Fruit fly (Drosophila melanogaster) whole organism, embryonic: Measurements from ENCODE around the gene CG1572.

Source experiments
- CG10431 ChIP-seq: fragments of 200-800 bp; sonication (Bioruptor generic); optimal IDR thresholded peaks from 3 replicates; lab custom pipeline; 2018; ENCODE audit warnings: missing biosample characterization, mild to moderate bottlenecking, missing genetic modification characterization
- CG15011 ChIP-seq: fragments of 200-800 bp; sonication (Bioruptor generic); optimal IDR thresholded peaks from 3 replicates; lab custom pipeline; 2018; ENCODE audit warnings: missing biosample characterization, mild to moderate bottlenecking, missing genetic modification characterization
- CG17829 ChIP-seq: fragments of 200-800 bp; optimal IDR thresholded peaks from 2 replicates; lab custom pipeline; 2019; ENCODE audit warnings: missing biosample characterization, mild to moderate bottlenecking, missing genetic modification characterization, moderate library complexity
- CG2116 ChIP-seq: fragments of 200-800 bp; sonication (Bioruptor generic); optimal IDR thresholded peaks from 3 replicates; lab custom pipeline; 2018; ENCODE audit warnings: missing biosample characterization, mild to moderate bottlenecking, missing genetic modification characterization
- CG30431 ChIP-seq: fragments of 200-800 bp; sonication (Bioruptor generic); optimal IDR thresholded peaks from 2 replicates; lab custom pipeline; 2017; ENCODE audit warnings: missing biosample characterization, missing genetic modification characterization
- CG31388 ChIP-seq: fragments of 200-800 bp; sonication (Bioruptor generic); optimal IDR thresholded peaks from 2 replicates; lab custom pipeline; 2016; ENCODE audit warnings: missing biosample characterization, missing genetic modification characterization
- CG6272 ChIP-seq: fragments of 200-800 bp; sonication (Bioruptor generic); IDR thresholded peaks from 2 replicates; pipeline ENCODE4 v1.3.6; 2022; ENCODE audit warnings: missing biosample characterization, missing genetic modification characterization
- CG7556 ChIP-seq: fragments of 200-800 bp; sonication (Bioruptor generic); optimal IDR thresholded peaks from 2 replicates; lab custom pipeline; 2017; ENCODE audit warnings: missing biosample characterization, mild to moderate bottlenecking, missing genetic modification characterization
- Deaf1 ChIP-seq: fragments of 200-800 bp; optimal IDR thresholded peaks from 3 replicates; lab custom pipeline; 2019; ENCODE audit warnings: missing biosample characterization, mild to moderate bottlenecking, missing genetic modification characterization, moderate library complexity
- Dek ChIP-seq: fragments of 200-800 bp; sonication (Bioruptor generic); optimal IDR thresholded peaks from 3 replicates; lab custom pipeline; 2019; ENCODE audit warnings: missing biosample characterization, mild to moderate bottlenecking, missing genetic modification characterization, moderate library complexity
- Drgx ChIP-seq: fragments of 200-800 bp; sonication (Bioruptor generic); IDR thresholded peaks from 2 replicates; pipeline ENCODE4 v1.3.6; 2022; ENCODE audit warnings: missing biosample characterization, missing genetic modification characterization
- Elba2 ChIP-seq: fragments of 200-800 bp; sonication (Bioruptor generic); optimal IDR thresholded peaks from 3 replicates; lab custom pipeline; 2016; ENCODE audit warnings: missing biosample characterization, missing genetic modification characterization
- Hand ChIP-seq: fragments of 200-800 bp; sonication (Bioruptor generic); optimal IDR thresholded peaks from 2 replicates; lab custom pipeline; 2017; ENCODE audit warnings: mild to moderate bottlenecking, missing biosample characterization, missing genetic modification reagents, missing genetic modification characterization
- Hey ChIP-seq: fragments of 200-800 bp; sonication (Bioruptor generic); optimal IDR thresholded peaks from 3 replicates; lab custom pipeline; 2018; ENCODE audit warnings: missing biosample characterization, mild to moderate bottlenecking, missing genetic modification characterization
- Hmx ChIP-seq: fragments of 200-800 bp; sonication (Bioruptor generic); optimal IDR thresholded peaks from 2 replicates; lab custom pipeline; 2016; ENCODE audit warnings: missing biosample characterization, missing genetic modification characterization
- Hr51 ChIP-seq, 2 experiments: fragments of 200-800 bp; sonication (Bioruptor generic); optimal IDR thresholded peaks; 2 replicates in 1 of 2; 3 replicates in 1 of 2; lab custom pipeline; 2016 to 2018; ENCODE audit warnings: missing biosample characterization in 2 of 2, missing genetic modification characterization in 2 of 2, mild to moderate bottlenecking in 1 of 2, moderate library complexity in 1 of 2
- Lhr ChIP-seq: fragments of 200-800 bp; sonication (Bioruptor generic); optimal IDR thresholded peaks from 3 replicates; lab custom pipeline; 2017; ENCODE audit warnings: mild to moderate bottlenecking, missing biosample characterization, missing genetic modification reagents, missing genetic modification characterization
- Mrtf ChIP-seq: fragments of 200-800 bp; sonication (Bioruptor generic); IDR thresholded peaks from 3 replicates; pipeline ENCODE4 v1.3.6; 2022; ENCODE audit warnings: missing biosample characterization, missing genetic modification characterization
- Nf-YB ChIP-seq: fragments of 200-800 bp; sonication (Bioruptor generic); optimal IDR thresholded peaks from 3 replicates; lab custom pipeline; 2019; ENCODE audit warnings: missing biosample characterization, mild to moderate bottlenecking, missing genetic modification characterization, moderate library complexity
- Scr ChIP-seq: fragments of 200-800 bp; sonication (Bioruptor generic); IDR thresholded peaks from 2 replicates; pipeline ENCODE4 v1.3.6; 2022; ENCODE audit warnings: missing biosample characterization, missing genetic modification characterization; ENCODE audit not compliant: partially characterized antibody
- Side ChIP-seq: fragments of 200-800 bp; sonication (Bioruptor generic); optimal IDR thresholded peaks from 2 replicates; lab custom pipeline; 2016; ENCODE audit warnings: missing biosample characterization, missing genetic modification characterization
- Xrp1 ChIP-seq: fragments of 200-800 bp; sonication (Bioruptor generic); IDR thresholded peaks from 2 replicates; pipeline ENCODE4 v1.3.6; 2022; ENCODE audit warnings: missing biosample characterization, missing genetic modification characterization
- ab ChIP-seq: fragments of 200-800 bp; sonication (Bioruptor generic); optimal IDR thresholded peaks from 2 replicates; lab custom pipeline; 2016; ENCODE audit warnings: missing biosample characterization, missing genetic modification characterization
- ase ChIP-seq: fragments of 200-800 bp; sonication (Bioruptor generic); IDR thresholded peaks from 3 replicates; pipeline ENCODE4 v1.3.6; 2022; ENCODE audit warnings: missing biosample characterization, missing genetic modification characterization
- bbx ChIP-seq: fragments of 200-800 bp; sonication (Bioruptor generic); IDR thresholded peaks from 2 replicates; pipeline ENCODE4 v1.3.6; 2022; ENCODE audit warnings: missing biosample characterization, missing genetic modification characterization; ENCODE audit not compliant: partially characterized antibody
- btn ChIP-seq: fragments of 200-800 bp; sonication (Bioruptor generic); optimal IDR thresholded peaks from 2 replicates; lab custom pipeline; 2016; ENCODE audit warnings: missing biosample characterization, missing genetic modification characterization
- chm ChIP-seq: fragments of 200-800 bp; sonication (Bioruptor generic); IDR thresholded peaks from 2 replicates; pipeline ENCODE4 v1.3.6; 2022; ENCODE audit warnings: missing biosample characterization, missing genetic modification characterization
- croc ChIP-seq: fragments of 200-800 bp; sonication (Bioruptor generic); conservative IDR thresholded peaks from 3 replicates; pipeline ENCODE4 v1.3.6; 2022; ENCODE audit warnings: missing biosample characterization, missing genetic modification characterization
- cwo ChIP-seq: fragments of 200-800 bp; sonication (Bioruptor generic); optimal IDR thresholded peaks from 3 replicates; lab custom pipeline; 2017; ENCODE audit warnings: missing biosample characterization, missing genetic modification characterization, mild to moderate bottlenecking, moderate library complexity, missing genetic modification reagents
- dm ChIP-seq: fragments of 200-800 bp; sonication (Bioruptor generic); optimal IDR thresholded peaks from 3 replicates; lab custom pipeline; 2016; ENCODE audit warnings: missing biosample characterization, missing genetic modification characterization
- dpn ChIP-seq, 2 experiments: fragments of 200-800 bp; sonication (Bioruptor generic); optimal IDR thresholded peaks; 3 replicates each; lab custom pipeline; 2016; ENCODE audit warnings: missing biosample characterization in 2 of 2, missing genetic modification characterization in 2 of 2
- eve ChIP-seq, 2 experiments: fragments of >200 bp; optimal IDR thresholded peaks; 2 replicates each; lab custom pipeline; 2017; ENCODE audit warnings: missing biosample characterization in 2 of 2, missing genetic modification characterization in 2 of 2
- eyg ChIP-seq: fragments of 200-800 bp; sonication (Bioruptor generic); optimal IDR thresholded peaks from 3 replicates; lab custom pipeline; 2016; ENCODE audit warnings: missing biosample characterization, missing genetic modification characterization
- fd64A ChIP-seq: fragments of 200-800 bp; sonication (Bioruptor generic); optimal IDR thresholded peaks from 3 replicates; lab custom pipeline; 2018; ENCODE audit warnings: missing biosample characterization, mild to moderate bottlenecking, missing genetic modification characterization
- gsb ChIP-seq: fragments of 200-800 bp; sonication (Bioruptor generic); IDR thresholded peaks from 2 replicates; pipeline ENCODE4 v1.3.6; 2022; ENCODE audit warnings: missing biosample characterization, missing genetic modification characterization
- gt ChIP-seq: fragments of 200-800 bp; sonication (Bioruptor generic); IDR thresholded peaks from 2 replicates; pipeline ENCODE4 v1.3.6; 2022; ENCODE audit warnings: missing biosample characterization, missing genetic modification characterization
- h ChIP-seq: fragments of >200 bp; optimal IDR thresholded peaks from 2 replicates; lab custom pipeline; 2017
- her ChIP-seq: fragments of 200-800 bp; sonication (Bioruptor generic); optimal IDR thresholded peaks from 2 replicates; lab custom pipeline; 2016; ENCODE audit warnings: missing biosample characterization, missing genetic modification characterization
- ind ChIP-seq: fragments of 200-800 bp; sonication (Bioruptor generic); optimal IDR thresholded peaks from 3 replicates; lab custom pipeline; 2016; ENCODE audit warnings: missing biosample characterization, missing genetic modification characterization
- jigr1 ChIP-seq: fragments of 200-800 bp; sonication (Bioruptor generic); IDR thresholded peaks from 3 replicates; pipeline ENCODE4 v1.3.6; 2022; ENCODE audit warnings: missing biosample characterization, missing genetic modification characterization
- kah ChIP-seq: fragments of 200-800 bp; sonication (Bioruptor generic); optimal IDR thresholded peaks from 2 replicates; lab custom pipeline; 2018; ENCODE audit warnings: missing biosample characterization, mild to moderate bottlenecking, missing genetic modification characterization
- klu ChIP-seq: fragments of 200-800 bp; sonication (Bioruptor generic); IDR thresholded peaks from 2 replicates; pipeline ENCODE4 v1.3.6; 2022; ENCODE audit warnings: missing biosample characterization, missing genetic modification characterization
- lov ChIP-seq, 2 experiments: fragments of 200-800 bp in 1 of 2; fragments of >200 bp in 1 of 2; sonication (Bioruptor generic) in 1 of 2; IDR thresholded peaks in 1 of 2; optimal IDR thresholded peaks in 1 of 2; 2 replicates in 1 of 2; 3 replicates in 1 of 2; pipeline versions ENCODE4 v1.3.6 to Lab custom; 2017 to 2022; ENCODE audit warnings: missing biosample characterization in 1 of 2, missing genetic modification characterization in 1 of 2
- mld ChIP-seq: fragments of 200-800 bp; sonication (Bioruptor generic); IDR thresholded peaks from 3 replicates; pipeline ENCODE4 v1.3.6; 2022; ENCODE audit warnings: missing biosample characterization, missing genetic modification characterization; ENCODE audit not compliant: partially characterized antibody
- p53 ChIP-seq: fragments of 200-800 bp; sonication (Bioruptor generic); optimal IDR thresholded peaks from 2 replicates; lab custom pipeline; 2016; ENCODE audit warnings: missing biosample characterization, missing genetic modification characterization
- pita ChIP-seq: fragments of 200-800 bp; sonication (Bioruptor generic); optimal IDR thresholded peaks from 2 replicates; lab custom pipeline; 2017; ENCODE audit warnings: missing biosample characterization, mild to moderate bottlenecking, missing genetic modification characterization
- pum ChIP-seq: fragments of 200-800 bp; sonication (Bioruptor generic); optimal IDR thresholded peaks from 2 replicates; lab custom pipeline; 2016; ENCODE audit warnings: missing biosample characterization, missing genetic modification characterization
- sens-2 ChIP-seq: fragments of 200-800 bp; sonication (Bioruptor generic); IDR thresholded peaks from 2 replicates; pipeline ENCODE4 v1.3.6; 2022; ENCODE audit warnings: missing biosample characterization, missing genetic modification characterization
- sim ChIP-seq: fragments of 200-800 bp; sonication (Bioruptor generic); IDR thresholded peaks from 2 replicates; pipeline ENCODE4 v1.3.6; 2022; ENCODE audit warnings: missing biosample characterization, missing genetic modification characterization
- slbo ChIP-seq: fragments of 200-800 bp; sonication (Bioruptor generic); IDR thresholded peaks from 2 replicates; pipeline ENCODE4 v1.3.6; 2022; ENCODE audit warnings: missing biosample characterization, missing genetic modification characterization
- stwl ChIP-seq: fragments of 200-800 bp; sonication (Bioruptor generic); optimal IDR thresholded peaks from 3 replicates; lab custom pipeline; 2018; ENCODE audit warnings: missing biosample characterization, mild to moderate bottlenecking, missing genetic modification characterization, moderate library complexity

CG1572 gene

DNA sequence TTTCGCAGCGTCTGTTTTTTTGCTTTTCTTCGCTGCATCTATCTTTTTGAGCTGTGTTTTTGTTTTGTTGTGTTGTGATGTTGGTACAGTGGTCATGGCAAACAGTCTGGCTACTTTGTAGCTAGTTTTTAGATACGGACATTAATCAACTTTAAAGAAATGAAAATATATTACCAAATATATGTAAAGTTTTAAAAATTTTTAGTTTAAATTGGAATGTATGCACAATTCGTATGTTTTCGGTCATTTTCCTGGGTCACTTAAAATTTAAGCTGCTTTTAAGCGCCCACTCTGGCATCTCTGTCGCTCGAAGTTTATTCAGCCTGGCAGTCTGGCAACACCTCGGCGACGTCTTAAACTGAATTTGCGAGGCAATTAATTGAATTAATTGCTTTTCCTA lies 18.1 kb upstream of the CG1572 start, which contains the start of gene CG11695 (continued):
- TF ChIP-seq lov (optimal IDR thresholded peaks at IDR 0.05; lab: Kevin White, UChicago) (no peak), lov (GFP tag; IDR thresholded peaks at IDR 0.05; lab: Robert Waterston, UW) (no peak), cwo (GFP tag; lab: Kevin White, UChicago) (peak; percentile 19), klu (GFP tag; lab: Robert Waterston, UW) (peak; percentile 34; the same call in 1 of the 2 replicates), Elba2 (GFP tag; lab: Kevin White, UChicago) (no peak), eyg (no peak), CG30431 (GFP tag; lab: Kevin White, UChicago) (no peak), pita (no peak), CG2116 (GFP tag; lab: Kevin White, UChicago) (peak; percentile 42), bbx (GFP tag; lab: Robert Waterston, UW) (no peak), her (GFP tag; lab: Kevin White, UChicago) (no peak), ase (GFP tag; lab: Robert Waterston, UW) (no peak), CG31388 (GFP tag; lab: Kevin White, UChicago) (peak; percentile 9), Lhr (peak; percentile 24), Mrtf (GFP tag; lab: Robert Waterston, UW) (no peak), pum (GFP tag; lab: Kevin White, UChicago) (peak; percentile 40), Deaf1 (tag; lab: Kevin White, UChicago) (peak; percentile 25), Drgx (peak; percentile 49; the same call in 1 of the 2 replicates), Side (GFP tag; lab: Kevin White, UChicago) (peak; percentile 20), CG17829 (tag; lab: Kevin White, UChicago) (peak; percentile 68), CG6272 (GFP tag; lab: Robert Waterston, UW) (no peak), sim (no peak), Hr51 (GFP tag; optimal IDR thresholded peaks at IDR 0.05; lab: Kevin White, UChicago) (peak; percentile 5 to 66), gsb (GFP tag; lab: Robert Waterston, UW) (no peak), CG10431 (GFP tag; lab: Kevin White, UChicago) (peak; percentile 9), croc (GFP tag; lab: Robert Waterston, UW) (no peak), fd64A (GFP tag; lab: Kevin White, UChicago) (no peak), chm (GFP tag; lab: Robert Waterston, UW) (peak; percentile 36; the same call in 1 of the 2 replicates), Nf-YB (GFP tag; lab: Kevin White, UChicago) (peak; percentile 26), CG15011 (GFP tag; lab: Kevin White, UChicago) (no peak), kah (GFP tag; lab: Kevin White, UChicago) (no peak), dpn (GFP tag; optimal IDR thresholded peaks at IDR 0.05; lab: Kevin White, UChicago) (peak; percentile 41 to 69), CG7556 (peak; percentile 45), dm (GFP tag; lab: Kevin White, UChicago) (no peak), mld (GFP tag; lab: Robert Waterston, UW) (no peak), Hey (tag; lab: Kevin White, UChicago) (no peak), sens-2 (GFP tag; lab: Robert Waterston, UW) (no peak), jigr1 (GFP tag; lab: Robert Waterston, UW) (no peak), Dek (tag; lab: Kevin White, UChicago) (peak; percentile 64), p53 (no peak), Scr (GFP tag; lab: Robert Waterston, UW) (peak; percentile 11; the same call in 1 of the 2 replicates), eve (GFP tag; optimal IDR thresholded peaks at IDR 0.05; lab: Kevin White, UChicago) (no peak), gt (no peak), btn (GFP tag; lab: Kevin White, UChicago) (no peak), ind (GFP tag; lab: Kevin White, UChicago) (peak; percentile 68), slbo (GFP tag; lab: Robert Waterston, UW) (peak; percentile 80), Hmx (GFP tag; lab: Kevin White, UChicago) (no peak), Xrp1 (GFP tag; lab: Robert Waterston, UW) (peak; percentile 71), Hand (GFP tag; lab: Kevin White, UChicago) (no peak), h (lab: Kevin White, UChicago) (no peak), stwl (peak; percentile 34), ab (no peak)
